Comparison of ENCODE assay signal across 2 fruit fly cellular contexts in the genomic region with DNA sequence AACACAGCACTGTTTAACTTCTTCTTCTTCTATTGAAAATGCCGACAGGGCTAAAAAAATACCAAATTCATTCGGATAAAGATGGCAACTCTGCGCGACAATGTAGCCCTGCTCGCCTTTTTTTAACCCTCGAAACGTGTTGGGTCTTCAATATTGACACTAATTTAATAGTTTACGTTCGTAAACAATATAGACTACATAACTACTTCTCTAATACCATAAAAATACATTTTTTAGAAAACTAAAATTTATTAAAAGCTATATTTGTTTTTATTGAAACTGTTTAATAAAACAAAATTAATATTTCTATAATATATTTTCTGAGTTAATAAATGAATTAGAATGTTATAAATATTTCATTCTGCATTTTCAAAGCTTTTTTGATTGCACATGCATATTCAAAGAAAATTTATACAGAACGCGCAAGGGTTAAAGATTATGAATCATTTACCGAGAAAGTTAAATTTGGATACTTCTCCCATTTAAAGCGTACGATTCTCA.
A peak's percentile ranks its signal among the peaks of the same experiment; 100 is the strongest.
TF ChIP-seq lines count a peak whose summit lies in the region.

A gene (minus strand): TSS at position 54 of the 501 bp plus-strand sequence.
A gene (plus strand): TSS at position 133 of the 501 bp plus-strand sequence.

TF ChIP-seq in whole organism, embryonic, 481 proteins besides CTCF, POLR2A, EP300 and RAD21 (continued from another document and continues in another):
- TF ChIP-seq Lhr (GFP tag; optimal IDR thresholded peaks at IDR 0.05; lab: Kevin White, UChicago) (peak; percentile 29), CG12744 (GFP tag; optimal IDR thresholded peaks at IDR 0.05; lab: Kevin White, UChicago) (no peak), CG13894 (tag; optimal IDR thresholded peaks at IDR 0.05; lab: Kevin White, UChicago) (no peak), Dp (GFP tag; optimal IDR thresholded peaks at IDR 0.05; lab: Kevin White, UChicago) (peak; percentile 21), unc-4 (GFP tag; IDR thresholded peaks at IDR 0.05; lab: Robert Waterston, UW; ENCODE audit: partially characterized antibody) (no peak), so (GFP tag; IDR thresholded peaks at IDR 0.05; lab: Robert Waterston, UW) (no peak), sna (GFP tag; IDR thresholded peaks at IDR 0.05; lab: Robert Waterston, UW; ENCODE audit: partially characterized antibody) (no peak), sisA (GFP tag; IDR thresholded peaks at IDR 0.05; lab: Robert Waterston, UW) (peak; percentile 69), CG18476 (GFP tag; optimal IDR thresholded peaks at IDR 0.05; lab: Kevin White, UChicago) (peak; percentile 46), cas (GFP tag; IDR thresholded peaks at IDR 0.05; lab: Robert Waterston, UW) (no peak), CG10431 (GFP tag; optimal IDR thresholded peaks at IDR 0.05; lab: Kevin White, UChicago) (peak; percentile 62), Opbp (GFP tag; IDR thresholded peaks at IDR 0.05; lab: Robert Waterston, UW; ENCODE audit: partially characterized antibody) (no peak), dimm (GFP tag; IDR thresholded peaks at IDR 0.05; lab: Robert Waterston, UW) (peak; percentile 44; the same call in 1 of the 2 replicates), CG4282 (GFP tag; optimal IDR thresholded peaks at IDR 0.05; lab: Kevin White, UChicago) (peak; percentile 7), tap (tag; optimal IDR thresholded peaks at IDR 0.05; lab: Kevin White, UChicago) (peak; percentile 94), hkb (optimal IDR thresholded peaks at IDR 0.05; lab: Kevin White, UChicago) (no peak), hkb (GFP tag; IDR thresholded peaks at IDR 0.05; lab: Robert Waterston, UW) (peak; percentile 71), Optix (GFP tag; IDR thresholded peaks at IDR 0.05; lab: Robert Waterston, UW) (0 out of 3 replicates have a peak, but pooled peaks have one; percentile 28), D19B (GFP tag; optimal IDR thresholded peaks at IDR 0.05; lab: Kevin White, UChicago) (peak; percentile 11), Awh (GFP tag; IDR thresholded peaks at IDR 0.05; lab: Robert Waterston, UW) (peak; percentile 81), ato (GFP tag; IDR thresholded peaks at IDR 0.05; lab: Robert Waterston, UW; ENCODE audit: partially characterized antibody) (no peak), PHDP (tag; optimal IDR thresholded peaks at IDR 0.05; lab: Kevin White, UChicago) (peak; percentile 90), CG2199 (GFP tag; IDR thresholded peaks at IDR 0.05; lab: Robert Waterston, UW) (0 out of 3 replicates have a peak, but pooled peaks have one; percentile 71), Bgb (GFP tag; IDR thresholded peaks at IDR 0.05; lab: Robert Waterston, UW; ENCODE audit: partially characterized antibody) (peak; percentile 26; the same call in 1 of the 2 replicates), Dref (GFP tag; IDR thresholded peaks at IDR 0.05; lab: Robert Waterston, UW) (no peak), Hr3 (GFP tag; optimal IDR thresholded peaks at IDR 0.05; lab: Kevin White, UChicago) (peak; percentile 81), twi (tag; optimal IDR thresholded peaks at IDR 0.05; lab: Kevin White, UChicago) (peak; percentile 83), CG10543 (GFP tag; optimal IDR thresholded peaks at IDR 0.05; lab: Kevin White, UChicago) (peak; percentile 62), CG17802 (tag; optimal IDR thresholded peaks at IDR 0.05; lab: Kevin White, UChicago) (peak; percentile 29), gem (tag; optimal IDR thresholded peaks at IDR 0.05; lab: Kevin White, UChicago) (peak; percentile 96), cg (GFP tag; optimal IDR thresholded peaks at IDR 0.05; lab: Kevin White, UChicago) (no peak), CG34376 (GFP tag; optimal IDR thresholded peaks at IDR 0.05; lab: Kevin White, UChicago) (peak; percentile 36), ewg (GFP tag; optimal IDR thresholded peaks at IDR 0.05; lab: Kevin White, UChicago) (peak; percentile 61), MESR4 (GFP tag; optimal IDR thresholded peaks at IDR 0.05; lab: Kevin White, UChicago) (no peak), klu (GFP tag; IDR thresholded peaks at IDR 0.05; lab: Robert Waterston, UW) (peak; percentile 70; the same call in 1 of the 2 replicates), CG9797 (GFP tag; optimal IDR thresholded peaks at IDR 0.05; lab: Kevin White, UChicago) (peak; percentile 37), HHEX (GFP tag; optimal IDR thresholded peaks at IDR 0.05; lab: Kevin White, UChicago) (peak; percentile 82), gsb-n (tag; optimal IDR thresholded peaks at IDR 0.05; lab: Kevin White, UChicago) (peak; percentile 91), Lim3 (GFP tag; IDR thresholded peaks at IDR 0.05; lab: Robert Waterston, UW) (no peak), Abd-B (GFP tag; optimal IDR thresholded peaks at IDR 0.05; lab: Kevin White, UChicago) (peak; percentile 88), CG6175 (GFP tag; IDR thresholded peaks at IDR 0.05; lab: Robert Waterston, UW) (0 out of 3 replicates have a peak, but pooled peaks have one; percentile 40), CG30020 (tag; optimal IDR thresholded peaks at IDR 0.05; lab: Kevin White, UChicago) (peak; percentile 79), ems (GFP tag; optimal IDR thresholded peaks at IDR 0.05; lab: Kevin White, UChicago) (peak; percentile 39), Asciz (GFP tag; optimal IDR thresholded peaks at IDR 0.05; lab: Kevin White, UChicago) (peak; percentile 74), HmgZ (tag; optimal IDR thresholded peaks at IDR 0.05; lab: Kevin White, UChicago) (peak; percentile 67), Atf3 (GFP tag; optimal IDR thresholded peaks at IDR 0.05; lab: Kevin White, UChicago) (no peak), Gug (GFP tag; IDR thresholded peaks at IDR 0.05; lab: Robert Waterston, UW) (peak; percentile 47; the same call in 1 of the 4 replicates), da (GFP tag; optimal IDR thresholded peaks at IDR 0.05; lab: Kevin White, UChicago) (no peak), Mrtf (GFP tag; IDR thresholded peaks at IDR 0.05; lab: Robert Waterston, UW) (peak; percentile 51; the same call in 1 of the 3 replicates), Dad (GFP tag; optimal IDR thresholded peaks at IDR 0.05; lab: Kevin White, UChicago) (peak; percentile 27), CG14441 (GFP tag; IDR thresholded peaks at IDR 0.05; lab: Robert Waterston, UW) (peak; percentile 59; the same call in 1 of the 2 replicates), CG8089 (GFP tag; optimal IDR thresholded peaks at IDR 0.05; lab: Kevin White, UChicago) (no peak), emc (GFP tag; optimal IDR thresholded peaks at IDR 0.05; lab: Kevin White, UChicago) (peak; percentile 2), CG14014 (GFP tag; IDR thresholded peaks at IDR 0.05; lab: Robert Waterston, UW) (peak; percentile 66), kah (GFP tag; optimal IDR thresholded peaks at IDR 0.05; lab: Kevin White, UChicago) (peak; percentile 74), CG15514 (GFP tag; optimal IDR thresholded peaks at IDR 0.05; lab: Kevin White, UChicago) (peak; percentile 74), tll (GFP tag; optimal IDR thresholded peaks at IDR 0.05; lab: Kevin White, UChicago) (peak in 1 of 2 experiments; percentile 57), ci (GFP tag; IDR thresholded peaks at IDR 0.05; lab: Robert Waterston, UW) (0 out of 3 replicates have a peak, but pooled peaks have one; percentile 58), CG4820 (GFP tag; optimal IDR thresholded peaks at IDR 0.05; lab: Kevin White, UChicago) (peak; percentile 81), CG9727 (GFP tag; optimal IDR thresholded peaks at IDR 0.05; lab: Kevin White, UChicago) (peak; percentile 89)

TF ChIP-seq in whole organism, prepupa, 60 proteins besides CTCF, POLR2A, EP300 and RAD21 (continued from another document):
- TF ChIP-seq CG6854 (GFP tag; optimal IDR thresholded peaks at IDR 0.05; lab: Kevin White, UChicago) = peak; percentile 28
- peak; percentile 74 for TF ChIP-seq spab (GFP tag; optimal IDR thresholded peaks at IDR 0.05; lab: Kevin White, UChicago)
- peak; percentile 82 for TF ChIP-seq OdsH (GFP tag; optimal IDR thresholded peaks at IDR 0.05; lab: Kevin White, UChicago)
- peak; percentile 85 for TF ChIP-seq CG15336 (GFP tag; IDR thresholded peaks at IDR 0.05; lab: Robert Waterston, UW)
- no peak for TF ChIP-seq Met (GFP tag; optimal IDR thresholded peaks at IDR 0.05; lab: Kevin White, UChicago)
- TF ChIP-seq CG9139 (GFP tag; optimal IDR thresholded peaks at IDR 0.05; lab: Kevin White, UChicago) = no peak
- TF ChIP-seq CG16779 (tag; optimal IDR thresholded peaks at IDR 0.05; lab: Kevin White, UChicago) = peak; percentile 67
- TF ChIP-seq CG4318 (GFP tag; optimal IDR thresholded peaks at IDR 0.05; lab: Kevin White, UChicago) = peak; percentile 76
- TF ChIP-seq CG3919 (GFP tag; optimal IDR thresholded peaks at IDR 0.05; lab: Kevin White, UChicago) = peak; percentile 85
- TF ChIP-seq CG31627 (GFP tag; optimal IDR thresholded peaks at IDR 0.05; lab: Kevin White, UChicago) = peak; percentile 75
- peak; percentile 89 for TF ChIP-seq dsx (GFP tag; optimal IDR thresholded peaks at IDR 0.05; lab: Kevin White, UChicago; ENCODE audit: poor library complexity, severe bottlenecking)
- TF ChIP-seq Lpt (GFP tag; optimal IDR thresholded peaks at IDR 0.05; lab: Kevin White, UChicago) = peak; percentile 82
TF ChIP-seq in whole organism, prepupa: peak in this region for 50.
